Worm (Caenorhabditis elegans): Measurements from ENCODE around the gene M88.3.

- TF ChIP-seq ztf-11 (tag; optimal IDR thresholded peaks at IDR 0.05) (no peak), lin-35 (GFP tag; optimal IDR thresholded peaks at IDR 0.05) (no peak), dpl-1 (GFP tag; optimal IDR thresholded peaks at IDR 0.05) (no peak), isw-1 (GFP tag; IDR thresholded peaks at IDR 0.05) (no peak), ama-1 (optimal IDR thresholded peaks at IDR 0.05) (no peak), zag-1 (tag; optimal IDR thresholded peaks at IDR 0.05) (no peak), mef-2 (tag; optimal IDR thresholded peaks at IDR 0.05) (no peak), tbx-2 (tag; optimal IDR thresholded peaks at IDR 0.05) (no peak), rnt-1 (tag; optimal IDR thresholded peaks at IDR 0.05) (no peak), nhr-71 (tag; optimal IDR thresholded peaks at IDR 0.05) (no peak), ets-5 (GFP tag; IDR thresholded peaks at IDR 0.05) (no peak), nhr-12 (tag; optimal IDR thresholded peaks at IDR 0.05) (no peak), lin-39 (tag; optimal IDR thresholded peaks at IDR 0.05) (no peak), nhr-237 (tag; optimal IDR thresholded peaks at IDR 0.05) (no peak)
These were observed 16.4 kb upstream of the M88.3 start for ce11 chrIII:4561286-4561685.
